Worm (Caenorhabditis elegans): ENCODE data around the gene Y51B9A.14.
A peak's percentile ranks its signal among the peaks of the same experiment; 100 is the strongest.

DNA sequence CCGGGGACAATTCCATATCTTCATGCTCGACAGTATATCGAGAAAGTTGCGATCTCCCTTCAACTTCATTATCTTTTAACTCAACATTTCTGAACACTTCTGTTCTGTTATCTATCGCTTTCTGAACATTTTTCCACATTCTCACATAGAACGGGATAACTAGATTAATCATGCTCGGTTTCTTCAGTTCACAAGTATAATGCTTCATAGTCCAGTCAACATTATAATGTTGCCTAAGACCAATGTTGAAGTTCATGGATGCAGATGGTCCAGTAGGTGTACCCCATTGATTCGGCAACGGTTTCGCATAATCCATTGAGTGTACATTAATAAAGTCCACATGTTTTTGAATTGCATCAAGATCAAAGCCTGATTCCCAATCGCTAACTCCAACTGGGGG is 40.6 kb upstream of the Y51B9A.14 start:
- TF ChIP-seq daf-16 (GFP tag; optimal IDR thresholded peaks at IDR 0.05), result no peak
- TF ChIP-seq daf-16 (tag; optimal IDR thresholded peaks at IDR 0.05), result no peak
- peak in 1 of 2 experiments; percentile 91 for TF ChIP-seq unc-62 (GFP tag; optimal IDR thresholded peaks at IDR 0.05 in 1 of 2)
- TF ChIP-seq unc-62 (tag; optimal IDR thresholded peaks at IDR 0.05), result no peak
- TF ChIP-seq zag-1 (tag; optimal IDR thresholded peaks at IDR 0.05), result no peak
- TF ChIP-seq aha-1 (tag), result peak; percentile 3
- no peak for TF ChIP-seq dmd-8 (GFP tag; IDR thresholded peaks at IDR 0.05)
- TF ChIP-seq ama-1 (optimal IDR thresholded peaks at IDR 0.05), result no peak
- no peak for TF ChIP-seq ztf-11 (tag; optimal IDR thresholded peaks at IDR 0.05)
- no peak for TF ChIP-seq T20F7.1 (GFP tag; optimal IDR thresholded peaks at IDR 0.05)
- TF ChIP-seq egl-27 (tag; optimal IDR thresholded peaks at IDR 0.05), result no peak
- TF ChIP-seq R02D3.7 (tag; optimal IDR thresholded peaks at IDR 0.05), result no peak
- no peak for TF ChIP-seq lin-39 (tag; optimal IDR thresholded peaks at IDR 0.05)
- TF ChIP-seq nhr-77 (tag; optimal IDR thresholded peaks at IDR 0.05), result no peak
